Worm (Caenorhabditis elegans): Measurements from ENCODE around the gene ttm-1.

- TF ChIP-seq F57C9.4 (tag; optimal IDR thresholded peaks at IDR 0.05), result no peak
- TF ChIP-seq hlh-26 (GFP tag; conservative IDR thresholded peaks at IDR 0.05), result no peak
- no peak for TF ChIP-seq ceh-91 (GFP tag; IDR thresholded peaks at IDR 0.05)
- TF ChIP-seq ama-1 (optimal IDR thresholded peaks at IDR 0.05), result no peak
- TF ChIP-seq ama-1 (GFP tag; optimal IDR thresholded peaks at IDR 0.05), result no peak
- TF ChIP-seq attf-5 (GFP tag; optimal IDR thresholded peaks at IDR 0.05), result no peak
- no peak for TF ChIP-seq madf-10 (tag; optimal IDR thresholded peaks at IDR 0.05)
- no peak for TF ChIP-seq snpc-4 (GFP tag; optimal IDR thresholded peaks at IDR 0.05)
- TF ChIP-seq snpc-4 (tag; optimal IDR thresholded peaks at IDR 0.05), result no peak
- TF ChIP-seq pha-4 (tag; optimal IDR thresholded peaks at IDR 0.05), result no peak
- no peak for TF ChIP-seq ceh-79 (tag; optimal IDR thresholded peaks at IDR 0.05)
- no peak for TF ChIP-seq F23B12.7 (tag; optimal IDR thresholded peaks at IDR 0.05; ENCODE audit: insufficient read depth)
- no peak for TF ChIP-seq dpff-1 (tag; optimal IDR thresholded peaks at IDR 0.05)
- TF ChIP-seq Y67H2A.10 (GFP tag; conservative IDR thresholded peaks at IDR 0.05), result no peak
- no peak for TF ChIP-seq ztf-26 (tag; optimal IDR thresholded peaks at IDR 0.05)
Observed at ce11 chrIII:12966895-12967294, at the start of gene ttm-1.

Measured in whole organism, young adult.